Fruit fly (Drosophila melanogaster): Measurements from ENCODE around the gene sesB.

DNA sequence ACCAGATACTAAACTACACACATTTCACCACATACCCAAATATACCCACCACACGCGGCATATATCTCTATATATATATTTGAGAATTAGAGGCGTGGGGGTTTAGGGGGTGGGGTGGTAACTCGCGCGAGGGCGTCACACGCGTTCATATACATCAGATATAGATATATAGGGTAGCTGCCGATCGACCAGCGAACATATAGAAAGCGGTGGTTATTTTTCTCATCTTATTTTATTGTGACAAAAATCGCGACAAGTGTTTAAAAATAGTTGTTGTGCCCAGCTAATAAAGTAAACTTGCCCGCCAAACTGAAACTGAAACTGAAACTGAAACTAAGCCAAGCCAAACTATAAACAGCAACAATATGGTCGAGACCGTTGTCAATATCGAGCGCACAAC lies 14.1 kb downstream of the sesB start:
- TF ChIP-seq CG3919 (GFP tag; optimal IDR thresholded peaks at IDR 0.05) = no peak
- TF ChIP-seq Sox15 (GFP tag; optimal IDR thresholded peaks at IDR 0.05) = no peak
- TF ChIP-seq CG3032 (tag; optimal IDR thresholded peaks at IDR 0.05) = no peak
- TF ChIP-seq Gug (GFP tag; IDR thresholded peaks at IDR 0.05) = no peak
- TF ChIP-seq CG6854 (GFP tag; optimal IDR thresholded peaks at IDR 0.05) = no peak
- no peak for TF ChIP-seq net (GFP tag; optimal IDR thresholded peaks at IDR 0.05)
- no peak for TF ChIP-seq CG16779 (tag; optimal IDR thresholded peaks at IDR 0.05)
- no peak for TF ChIP-seq dsx (GFP tag; optimal IDR thresholded peaks at IDR 0.05; ENCODE audit: poor library complexity, severe bottlenecking)
- TF ChIP-seq CG11762 (GFP tag; optimal IDR thresholded peaks at IDR 0.05; ENCODE audit: insufficient read depth) = no peak
- no peak for TF ChIP-seq Hr38 (GFP tag; optimal IDR thresholded peaks at IDR 0.05)
- no peak for TF ChIP-seq CG4318 (GFP tag; optimal IDR thresholded peaks at IDR 0.05)
- no peak for TF ChIP-seq CG8319 (GFP tag; optimal IDR thresholded peaks at IDR 0.05)
